Fruit fly (Drosophila melanogaster): ENCODE measurements around the gene indra.
A peak's percentile ranks its signal among the peaks of the same experiment; 100 is the strongest.

indra gene

DNA sequence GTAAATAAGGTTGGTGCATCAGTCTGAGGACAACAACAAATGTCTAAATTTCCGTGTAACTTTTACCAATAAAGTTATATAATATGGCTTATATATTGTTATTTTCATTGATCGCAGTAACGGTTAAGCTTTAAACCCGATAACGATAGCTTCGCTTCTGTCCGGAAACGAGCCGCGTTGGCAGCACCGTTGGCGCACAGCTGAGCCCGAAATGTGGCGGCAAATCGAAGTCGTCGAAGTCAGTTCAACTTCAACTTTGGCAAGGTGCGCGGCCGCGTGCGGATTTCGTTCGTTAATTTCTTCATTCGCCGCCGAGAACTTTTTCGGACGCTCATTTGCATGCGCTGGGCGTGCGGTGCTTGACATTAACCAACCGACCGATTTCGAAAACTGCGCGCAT, 24.0 kb downstream of the indra start, which contains the start of gene Myo61F (continued):
- peak; percentile 53 for TF ChIP-seq unc-4 (GFP tag; IDR thresholded peaks at IDR 0.05; ENCODE audit: partially characterized antibody)
- peak; percentile 98 for TF ChIP-seq trem (tag; optimal IDR thresholded peaks at IDR 0.05)
- 0 out of 3 replicates have a peak, but pooled peaks have one; percentile 34 for TF ChIP-seq Opbp (GFP tag; IDR thresholded peaks at IDR 0.05; ENCODE audit: partially characterized antibody)
- TF ChIP-seq sna (GFP tag; IDR thresholded peaks at IDR 0.05; ENCODE audit: partially characterized antibody) = peak; percentile 42; the same call in 1 of the 2 replicates
- peak; percentile 78 for TF ChIP-seq Dref (GFP tag; IDR thresholded peaks at IDR 0.05)
- TF ChIP-seq Nf-YA (GFP tag; IDR thresholded peaks at IDR 0.05) = no peak
- TF ChIP-seq prd (optimal IDR thresholded peaks at IDR 0.05) = no peak
- no peak for TF ChIP-seq prd (GFP tag; IDR thresholded peaks at IDR 0.05)
- 0 out of 3 replicates have a peak, but pooled peaks have one; percentile 12 for TF ChIP-seq Doc3 (GFP tag; IDR thresholded peaks at IDR 0.05; ENCODE audit: partially characterized antibody)
- TF ChIP-seq Med (GFP tag) = peak; percentile 67
- no peak for TF ChIP-seq CG4282 (GFP tag; optimal IDR thresholded peaks at IDR 0.05)
- peak; percentile 77 for TF ChIP-seq CG13287 (GFP tag; IDR thresholded peaks at IDR 0.05; ENCODE audit: partially characterized antibody)
- TF ChIP-seq row (GFP tag; IDR thresholded peaks at IDR 0.05) = peak; percentile 16; the same call in 1 of the 3 replicates
- no peak for TF ChIP-seq CG34376 (GFP tag; optimal IDR thresholded peaks at IDR 0.05)
- TF ChIP-seq CG14860 (GFP tag; IDR thresholded peaks at IDR 0.05; ENCODE audit: partially characterized antibody) = peak; percentile 46; the same call in 1 of the 3 replicates
- TF ChIP-seq bbx (GFP tag; IDR thresholded peaks at IDR 0.05; ENCODE audit: partially characterized antibody) = peak; percentile 64; the same call in 1 of the 2 replicates
- TF ChIP-seq Myb (GFP tag; optimal IDR thresholded peaks at IDR 0.05) = peak; percentile 93
- no peak for TF ChIP-seq zf30C (GFP tag; optimal IDR thresholded peaks at IDR 0.05)
- TF ChIP-seq CG32767 (GFP tag; IDR thresholded peaks at IDR 0.05) = no peak
- 0 out of 3 replicates have a peak, but pooled peaks have one; percentile 61 for TF ChIP-seq CG7963 (GFP tag; IDR thresholded peaks at IDR 0.05; ENCODE audit: partially characterized antibody)
- peak; percentile 34 for TF ChIP-seq nom (GFP tag; optimal IDR thresholded peaks at IDR 0.05)
- TF ChIP-seq chinmo (GFP tag; IDR thresholded peaks at IDR 0.05; ENCODE audit: partially characterized antibody) = peak; percentile 51; the same call in 1 of the 4 replicates
- TF ChIP-seq tap (tag; optimal IDR thresholded peaks at IDR 0.05) = no peak
- no peak for TF ChIP-seq scrt (GFP tag; optimal IDR thresholded peaks at IDR 0.05)
- TF ChIP-seq crp (GFP tag; optimal IDR thresholded peaks at IDR 0.05) = peak in 1 of 2 experiments; percentile 89
- peak; percentile 88 for TF ChIP-seq Adf1 (GFP tag; IDR thresholded peaks at IDR 0.05)
- TF ChIP-seq B-H2 (GFP tag; optimal IDR thresholded peaks at IDR 0.05) = peak; percentile 32
- TF ChIP-seq zen2 (GFP tag; IDR thresholded peaks at IDR 0.05; ENCODE audit: partially characterized antibody) = 0 out of 3 replicates have a peak, but pooled peaks have one; percentile 7
- peak; percentile 50 for TF ChIP-seq Jarid2 (GFP tag; optimal IDR thresholded peaks at IDR 0.05)
- TF ChIP-seq Dfd (GFP tag; optimal IDR thresholded peaks at IDR 0.05) = no peak
- peak; percentile 75 for TF ChIP-seq HLH4C (GFP tag; IDR thresholded peaks at IDR 0.05; ENCODE audit: partially characterized antibody)
- peak; percentile 66 for TF ChIP-seq CG6791 (GFP tag; IDR thresholded peaks at IDR 0.05; ENCODE audit: partially characterized antibody)
- TF ChIP-seq MBD-R2 (GFP tag; IDR thresholded peaks at IDR 0.05) = peak; percentile 59
- peak; percentile 21 for TF ChIP-seq BEAF-32 (GFP tag; optimal IDR thresholded peaks at IDR 0.05)
- peak; percentile 12 for TF ChIP-seq Ets97D (GFP tag; optimal IDR thresholded peaks at IDR 0.05)
- TF ChIP-seq CG7928 (GFP tag; optimal IDR thresholded peaks at IDR 0.05) = peak; percentile 45
- TF ChIP-seq Lhr (GFP tag; optimal IDR thresholded peaks at IDR 0.05) = no peak
- peak; percentile 86 for TF ChIP-seq Dp (GFP tag; optimal IDR thresholded peaks at IDR 0.05)
- peak; percentile 39; the same call in 1 of the 2 replicates for TF ChIP-seq tna (GFP tag; IDR thresholded peaks at IDR 0.05; ENCODE audit: partially characterized antibody)
- peak; percentile 30; the same call in 1 of the 2 replicates for TF ChIP-seq amos (GFP tag; IDR thresholded peaks at IDR 0.05; ENCODE audit: partially characterized antibody)
- TF ChIP-seq onecut (GFP tag; IDR thresholded peaks at IDR 0.05) = peak; percentile 46

Data from whole organism, embryonic.